Worm (Caenorhabditis elegans): Measurements from ENCODE around the gene spe-10.

The spe-10 gene

DNA sequence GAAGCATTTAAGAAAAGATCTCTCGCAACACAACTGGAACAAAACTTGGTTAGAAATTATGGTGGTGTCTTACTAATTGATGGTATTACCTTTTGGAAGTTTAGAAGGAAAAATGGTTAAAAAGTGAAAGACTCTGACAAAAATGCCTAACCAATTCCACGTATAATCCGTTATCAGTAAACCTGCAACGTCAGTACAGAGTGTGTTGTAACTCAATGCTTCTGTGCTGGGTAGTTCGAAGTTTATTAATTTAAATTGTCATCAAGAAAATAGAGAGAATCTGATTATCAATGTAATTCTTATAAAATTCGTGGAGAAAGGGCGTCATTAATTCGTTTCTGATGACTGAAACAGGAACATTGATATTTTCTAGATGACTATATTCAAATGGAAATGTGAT, 51.1 kb downstream of the spe-10 start:
- TF ChIP-seq nhr-11 (tag; optimal IDR thresholded peaks at IDR 0.05) (no peak), ama-1 (optimal IDR thresholded peaks at IDR 0.05) (no peak)
